Worm (Caenorhabditis elegans) whole organism, L1 larva: ENCODE measurements around the gene F59A6.10.

Experiments
- C16A3.4 ChIP-seq: fragments of 150-350 bp; optimal IDR thresholded peaks from 2 replicates; lab custom pipeline; 2014; ENCODE audit warnings: missing biosample characterization, missing genetic modification characterization
- C34B4.2 ChIP-seq: sonication (generic microtip); optimal IDR thresholded peaks from 2 replicates; lab custom pipeline; 2017; ENCODE audit warnings: mild to moderate bottlenecking, missing genetic modification characterization, missing compliant biosample characterization
- aha-1 ChIP-seq: fragments of 150-350 bp; optimal IDR thresholded peaks from 2 replicates; lab custom pipeline; 2014; ENCODE audit warnings: missing biosample characterization, missing genetic modification characterization
- blmp-1 ChIP-seq: fragments of 150-350 bp; optimal IDR thresholded peaks from 2 replicates; lab custom pipeline; 2014; ENCODE audit warnings: missing biosample characterization, missing genetic modification characterization
- ceh-63 ChIP-seq: fragments of 200-800 bp; sonication (Bioruptor generic); optimal IDR thresholded peaks from 2 replicates; lab custom pipeline; 2018; ENCODE audit warnings: mild to moderate bottlenecking, missing genetic modification characterization, missing compliant biosample characterization
- ceh-88 ChIP-seq: fragments of 200-800 bp; sonication (Bioruptor generic); IDR thresholded peaks from 2 replicates; pipeline ENCODE4 v1.3.6; 2022; ENCODE audit warnings: missing genetic modification characterization, missing compliant biosample characterization
- ceh-90 ChIP-seq: sonication (generic microtip); optimal IDR thresholded peaks from 2 replicates; lab custom pipeline; 2016; ENCODE audit warnings: missing genetic modification characterization, missing compliant biosample characterization
- dpl-1 ChIP-seq, 3 experiments: fragments of 150-350 bp in 2 of 3; sonication (generic microtip) in 1 of 3; optimal IDR thresholded peaks; 2 replicates each; lab custom pipeline; 2014 to 2017; ENCODE audit warnings: missing biosample characterization in 3 of 3, missing genetic modification characterization in 3 of 3, missing genetic modification reagents in 3 of 3
- dsc-1 ChIP-seq: sonication (generic microtip); optimal IDR thresholded peaks from 2 replicates; lab custom pipeline; 2016; ENCODE audit warnings: mild to moderate bottlenecking, missing genetic modification characterization, missing compliant biosample characterization
- efl-1 ChIP-seq, 4 experiments: fragments of 150-350 bp; optimal IDR thresholded peaks in 3 of 4; peaks in 1 of 4; 1 replicate in 1 of 4; 2 replicates in 3 of 4; lab custom pipeline; 2014; ENCODE audit warnings: missing biosample characterization in 2 of 4, missing genetic modification characterization in 2 of 4, missing genetic modification reagents in 2 of 4
- fkh-8 ChIP-seq: sonication (generic microtip); optimal IDR thresholded peaks from 2 replicates; lab custom pipeline; 2016; ENCODE audit warnings: mild to moderate bottlenecking, missing genetic modification characterization, missing compliant biosample characterization
- grh-1 ChIP-seq: fragments of 200-800 bp; sonication (Bioruptor generic); IDR thresholded peaks from 2 replicates; pipeline ENCODE4 v1.3.6; 2022; ENCODE audit warnings: missing genetic modification reagents, missing genetic modification characterization, missing compliant biosample characterization
- hpl-2 ChIP-seq: fragments of 150-350 bp; optimal IDR thresholded peaks from 2 replicates; lab custom pipeline; 2014; ENCODE audit warnings: missing biosample characterization, missing genetic modification reagents, missing genetic modification characterization
- irx-1 ChIP-seq: sonication (generic microtip); optimal IDR thresholded peaks from 2 replicates; lab custom pipeline; 2016; ENCODE audit warnings: missing genetic modification characterization, missing compliant biosample characterization
- lin-13 ChIP-seq: fragments of 150-350 bp; optimal IDR thresholded peaks from 2 replicates; lab custom pipeline; 2014; ENCODE audit warnings: missing biosample characterization, missing genetic modification reagents, missing genetic modification characterization
- lin-14 ChIP-seq: fragments of 200-800 bp; sonication (Bioruptor generic); optimal IDR thresholded peaks from 2 replicates; lab custom pipeline; 2018; ENCODE audit warnings: mild to moderate bottlenecking, missing genetic modification characterization, moderate library complexity, missing compliant biosample characterization
- lir-3 ChIP-seq: sonication (generic microtip); optimal IDR thresholded peaks from 2 replicates; lab custom pipeline; 2016; ENCODE audit warnings: mild to moderate bottlenecking, missing genetic modification characterization, moderate library complexity, missing compliant biosample characterization; ENCODE audit not compliant: poor library complexity
- mdl-1 ChIP-seq, 2 experiments: fragments of 150-350 bp; optimal IDR thresholded peaks; 2 replicates each; lab custom pipeline; 2014 to 2017; ENCODE audit warnings: missing biosample characterization in 2 of 2, missing genetic modification characterization in 2 of 2, inconsistent platforms in 1 of 2
- mef-2 ChIP-seq: fragments of 150-350 bp; optimal IDR thresholded peaks from 2 replicates; lab custom pipeline; 2014; ENCODE audit warnings: missing biosample characterization, missing genetic modification characterization
- mep-1 ChIP-seq: fragments of 150-350 bp; optimal IDR thresholded peaks from 2 replicates; lab custom pipeline; 2014; ENCODE audit warnings: missing biosample characterization, missing genetic modification characterization
- nhr-11 ChIP-seq: fragments of 150-350 bp; optimal IDR thresholded peaks from 2 replicates; lab custom pipeline; 2014; ENCODE audit warnings: missing biosample characterization, missing genetic modification characterization
- nhr-12 ChIP-seq: sonication (generic microtip); optimal IDR thresholded peaks from 2 replicates; lab custom pipeline; 2017; ENCODE audit warnings: missing biosample characterization, missing genetic modification characterization
- nhr-20 ChIP-seq: sonication (generic microtip); optimal IDR thresholded peaks from 2 replicates; lab custom pipeline; 2016; ENCODE audit warnings: mild to moderate bottlenecking, missing genetic modification characterization, missing compliant biosample characterization
- nhr-237 ChIP-seq: fragments of 150-350 bp; optimal IDR thresholded peaks from 2 replicates; lab custom pipeline; 2014; ENCODE audit warnings: missing biosample characterization, missing genetic modification characterization
- nhr-28 ChIP-seq: fragments of 150-350 bp; optimal IDR thresholded peaks from 2 replicates; lab custom pipeline; 2014; ENCODE audit warnings: missing biosample characterization, missing genetic modification characterization
- nhr-47 ChIP-seq: sonication (generic microtip); optimal IDR thresholded peaks from 2 replicates; lab custom pipeline; 2016; ENCODE audit warnings: mild to moderate bottlenecking, missing genetic modification characterization, moderate library complexity, missing compliant biosample characterization
- nhr-71 ChIP-seq: sonication (generic microtip); optimal IDR thresholded peaks from 2 replicates; lab custom pipeline; 2016; ENCODE audit warnings: mild to moderate bottlenecking, missing genetic modification characterization, moderate library complexity, missing compliant biosample characterization
- nhr-85 ChIP-seq: sonication (generic microtip); peaks from one replicate; lab custom pipeline; 2016; ENCODE audit warnings: missing genetic modification characterization, inconsistent platforms, missing compliant biosample characterization
- pag-3 ChIP-seq: sonication (generic microtip); optimal IDR thresholded peaks from 2 replicates; lab custom pipeline; 2017; ENCODE audit warnings: missing genetic modification characterization, mild to moderate bottlenecking, missing compliant biosample characterization, antibody characterized with exemption, borderline replicate concordance; ENCODE audit not compliant: insufficient read depth
- pqm-1 ChIP-seq: sonication (generic microtip); optimal IDR thresholded peaks from 3 replicates; lab custom pipeline; 2017; ENCODE audit warnings: missing biosample characterization, missing genetic modification characterization
- rnt-1 ChIP-seq: sonication (generic microtip); optimal IDR thresholded peaks from 2 replicates; lab custom pipeline; 2016; ENCODE audit warnings: mild to moderate bottlenecking, missing genetic modification characterization, moderate library complexity, missing compliant biosample characterization
- skn-1 ChIP-seq: fragments of 150-350 bp; optimal IDR thresholded peaks from 2 replicates; lab custom pipeline; 2014; ENCODE audit warnings: missing biosample characterization, missing genetic modification characterization
- sox-4 ChIP-seq: sonication (generic microtip); optimal IDR thresholded peaks from 2 replicates; lab custom pipeline; 2016; ENCODE audit warnings: missing genetic modification characterization, missing compliant biosample characterization
- sup-37 ChIP-seq: fragments of 200-800 bp; sonication (Bioruptor generic); optimal IDR thresholded peaks from 2 replicates; lab custom pipeline; 2018; ENCODE audit warnings: mild to moderate bottlenecking, missing genetic modification characterization, missing compliant biosample characterization
- tbx-2 ChIP-seq: sonication (generic microtip); optimal IDR thresholded peaks from 2 replicates; lab custom pipeline; 2016; ENCODE audit warnings: missing genetic modification characterization, missing compliant biosample characterization
- unc-130 ChIP-seq: fragments of 150-350 bp; optimal IDR thresholded peaks from 2 replicates; lab custom pipeline; 2017; ENCODE audit warnings: missing biosample characterization, missing genetic modification characterization, inconsistent platforms
- unc-30 ChIP-seq: sonication (generic microtip); optimal IDR thresholded peaks from 2 replicates; lab custom pipeline; 2017; ENCODE audit warnings: missing biosample characterization, missing genetic modification characterization
- unc-86 ChIP-seq: sonication (generic microtip); optimal IDR thresholded peaks from 2 replicates; lab custom pipeline; 2016; ENCODE audit warnings: missing genetic modification characterization, missing compliant biosample characterization
- xbp-1 ChIP-seq: sonication (generic microtip); optimal IDR thresholded peaks from 2 replicates; lab custom pipeline; 2016; ENCODE audit warnings: missing genetic modification characterization, missing compliant biosample characterization
- zag-1 ChIP-seq: fragments of 150-350 bp; optimal IDR thresholded peaks from 2 replicates; lab custom pipeline; 2014; ENCODE audit warnings: missing biosample characterization, missing genetic modification characterization
- zip-4 ChIP-seq: fragments of 200-800 bp; sonication (Bioruptor generic); optimal IDR thresholded peaks from 2 replicates; lab custom pipeline; 2018; ENCODE audit warnings: mild to moderate bottlenecking, missing genetic modification characterization, moderate library complexity, missing compliant biosample characterization
- ztf-11 ChIP-seq, 2 experiments: sonication (generic microtip); optimal IDR thresholded peaks; 2 replicates each; lab custom pipeline; 2016 to 2017; ENCODE audit warnings: missing genetic modification characterization in 2 of 2, missing biosample characterization in 1 of 2, missing compliant biosample characterization in 1 of 2
- ztf-4 ChIP-seq: fragments of 150-350 bp; optimal IDR thresholded peaks from 2 replicates; lab custom pipeline; 2014; ENCODE audit warnings: missing biosample characterization, missing genetic modification characterization

F59A6.10 gene

ce11 chrII:4974448-4974951 lies 29.3 kb upstream of the F59A6.10 start:
- no peak for TF ChIP-seq grh-1
- no peak for TF ChIP-seq aha-1 (tag; lab: Kevin White, UChicago)
- TF ChIP-seq zip-4 (GFP tag; lab: Kevin White, UChicago): no peak
- no peak for TF ChIP-seq rnt-1 (tag; lab: Kevin White, UChicago)
- TF ChIP-seq nhr-237 (tag; lab: Kevin White, UChicago): no peak
- TF ChIP-seq lin-13: no peak
- TF ChIP-seq zag-1: no peak
- no peak for TF ChIP-seq unc-130
- TF ChIP-seq pqm-1 (tag; lab: Kevin White, UChicago): no peak
- no peak for TF ChIP-seq irx-1 (tag; lab: Kevin White, UChicago)
- no peak for TF ChIP-seq sup-37 (GFP tag; lab: Kevin White, UChicago)
- no peak for TF ChIP-seq mep-1
- no peak for TF ChIP-seq pag-3

ce11 chrII:4975311-4975710 lies 28.4 kb upstream of the F59A6.10 start:
- TF ChIP-seq mdl-1 (tag; optimal IDR thresholded peaks at IDR 0.05; lab: Kevin White, UChicago) (no peak), nhr-11 (tag; lab: Kevin White, UChicago) (no peak), nhr-71 (tag; lab: Kevin White, UChicago) (no peak), lir-3 (tag; lab: Kevin White, UChicago) (no peak), ztf-4 (tag; lab: Kevin White, UChicago) (no peak), C16A3.4 (tag; lab: Kevin White, UChicago) (no peak), ceh-88 (GFP tag; lab: Robert Waterston, UW) (no peak), hpl-2 (GFP tag; lab: Kevin White, UChicago) (no peak), skn-1 (tag; lab: Kevin White, UChicago) (no peak), ceh-63 (GFP tag; lab: Kevin White, UChicago) (no peak), nhr-12 (tag; lab: Kevin White, UChicago) (no peak), nhr-47 (tag; lab: Kevin White, UChicago) (no peak), dpl-1 (GFP tag; optimal IDR thresholded peaks at IDR 0.05; lab: Kevin White, UChicago) (no peak), ceh-90 (tag; lab: Kevin White, UChicago) (no peak)

ce11 chrII:4981682-4982404 lies 21.9 kb upstream of the F59A6.10 start:
- no peak for TF ChIP-seq grh-1
- no peak for TF ChIP-seq nhr-71 (tag; lab: Kevin White, UChicago)
- TF ChIP-seq ceh-88 (GFP tag; lab: Robert Waterston, UW): no peak
- TF ChIP-seq nhr-85: peak; percentile 66
- peak; percentile 58 for TF ChIP-seq tbx-2
- TF ChIP-seq blmp-1 (tag; lab: Kevin White, UChicago): peak; percentile 11
- TF ChIP-seq fkh-8: no peak
- no peak for TF ChIP-seq xbp-1
- TF ChIP-seq nhr-28 (tag; lab: Kevin White, UChicago): no peak
- no peak for TF ChIP-seq nhr-20
- no peak for TF ChIP-seq lir-3 (tag; lab: Kevin White, UChicago)
- no peak for TF ChIP-seq sox-4 (tag; lab: Kevin White, UChicago)
- no peak for TF ChIP-seq sup-37 (GFP tag; lab: Kevin White, UChicago)
- no peak for TF ChIP-seq dsc-1
- TF ChIP-seq unc-86: no peak
- no peak for TF ChIP-seq C34B4.2
- no peak for TF ChIP-seq mef-2 (tag; lab: Kevin White, UChicago)
- TF ChIP-seq efl-1 (optimal IDR thresholded peaks at IDR 0.05; lab: Kevin White, UChicago): no peak
- peak in 1 of 2 experiments; percentile 64 for TF ChIP-seq efl-1 (GFP tag; optimal IDR thresholded peaks at IDR 0.05 in 1 of 2; lab: Kevin White, UChicago)
- TF ChIP-seq lin-13: no peak
- peak; percentile 14 for TF ChIP-seq lin-14
- TF ChIP-seq unc-30 (tag; lab: Kevin White, UChicago): no peak
- no peak for TF ChIP-seq hpl-2 (GFP tag; lab: Kevin White, UChicago)
- TF ChIP-seq ztf-11 (tag; optimal IDR thresholded peaks at IDR 0.05; lab: Kevin White, UChicago): peak in 1 of 2 experiments; percentile 87
